Worm (Caenorhabditis elegans) whole organism, L4 larva: ENCODE results near the gene F36D3.8.

Experiments used
- lin-15B ChIP-seq: fragments of 150-350 bp; sonication (generic microtip); optimal IDR thresholded peaks from 3 replicates; lab custom pipeline; 2014; ENCODE audit warnings: missing biosample characterization, missing genetic modification characterization
- unc-130 ChIP-seq: sonication (generic microtip); optimal IDR thresholded peaks from 2 replicates; lab custom pipeline; 2016; ENCODE audit warnings: missing genetic modification reagents, missing genetic modification characterization, missing compliant biosample characterization

DNA sequence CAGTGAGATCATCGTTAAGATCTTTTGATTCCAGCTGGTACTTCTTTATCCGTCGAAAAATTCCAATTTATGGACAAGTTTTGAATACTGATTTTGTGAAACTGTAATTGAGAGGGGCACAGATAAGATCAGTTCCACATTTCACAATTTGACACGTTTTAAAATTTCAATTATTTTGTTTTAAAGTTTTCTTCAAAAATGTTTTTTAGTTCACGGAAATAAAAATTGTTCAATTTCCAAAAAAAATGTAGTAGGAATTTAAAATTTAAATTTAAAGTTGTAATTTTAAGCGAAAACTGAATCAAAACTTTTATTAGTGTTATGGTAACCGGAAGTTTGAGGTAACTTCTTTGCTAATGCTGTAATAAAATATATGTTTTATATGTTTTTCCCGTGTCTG is 9.3 kb upstream of the F36D3.8 start, which contains the start of gene F36D3.4:
- no peak for TF ChIP-seq lin-15B
- no peak for TF ChIP-seq unc-130
